Fruit fly (Drosophila melanogaster) whole organism, embryonic: ENCODE measurements around the gene hyd.

Experiments used
- B-H1 ChIP-seq: fragments of 200-800 bp; sonication (Bioruptor generic); IDR thresholded peaks from 3 replicates; pipeline ENCODE4 v1.3.6; 2022; ENCODE audit warnings: missing biosample characterization, missing genetic modification characterization
- Bgb ChIP-seq: fragments of 200-800 bp; sonication (Bioruptor generic); IDR thresholded peaks from 2 replicates; pipeline ENCODE4 v1.3.6; 2022; ENCODE audit warnings: missing biosample characterization, missing genetic modification characterization; ENCODE audit not compliant: partially characterized antibody
- CG10209 ChIP-seq: fragments of 200-800 bp; sonication (Bioruptor generic); optimal IDR thresholded peaks from 3 replicates; lab custom pipeline; 2017; ENCODE audit warnings: missing biosample characterization, mild to moderate bottlenecking, missing genetic modification characterization, missing genetic modification reagents
- CG10321 ChIP-seq: fragments of 200-800 bp; sonication (Bioruptor generic); IDR thresholded peaks from 2 replicates; pipeline ENCODE4 v1.3.6; 2022; ENCODE audit warnings: missing biosample characterization, missing genetic modification characterization
- CG10431 ChIP-seq: fragments of 200-800 bp; sonication (Bioruptor generic); optimal IDR thresholded peaks from 3 replicates; lab custom pipeline; 2018; ENCODE audit warnings: missing biosample characterization, mild to moderate bottlenecking, missing genetic modification characterization
- CG11085 ChIP-seq: fragments of 200-800 bp; sonication (Bioruptor generic); IDR thresholded peaks from 2 replicates; pipeline ENCODE4 v1.3.6; 2022; ENCODE audit warnings: missing biosample characterization, missing genetic modification characterization
- CG11398 ChIP-seq: fragments of 200-800 bp; sonication (Bioruptor generic); optimal IDR thresholded peaks from 2 replicates; lab custom pipeline; 2016; ENCODE audit warnings: missing biosample characterization, missing genetic modification characterization
- CG11723 ChIP-seq: fragments of 200-800 bp; sonication (Bioruptor generic); optimal IDR thresholded peaks from 2 replicates; lab custom pipeline; 2017; ENCODE audit warnings: missing biosample characterization, mild to moderate bottlenecking, missing genetic modification characterization
- CG13287 ChIP-seq: fragments of 200-800 bp; sonication (Bioruptor generic); IDR thresholded peaks from 2 replicates; pipeline ENCODE4 v1.3.6; 2022; ENCODE audit warnings: missing biosample characterization, missing genetic modification characterization; ENCODE audit not compliant: partially characterized antibody
- CG14710 ChIP-seq: fragments of 200-800 bp; sonication (Bioruptor generic); optimal IDR thresholded peaks from 3 replicates; lab custom pipeline; 2019; ENCODE audit warnings: missing biosample characterization, mild to moderate bottlenecking, missing genetic modification characterization, moderate library complexity
- CG17186 ChIP-seq: fragments of 200-800 bp; sonication (Bioruptor generic); optimal IDR thresholded peaks from 3 replicates; lab custom pipeline; 2017; ENCODE audit warnings: missing biosample characterization, missing genetic modification reagents, missing genetic modification characterization
- CG17328 ChIP-seq: fragments of 200-800 bp; sonication (Bioruptor generic); IDR thresholded peaks from 2 replicates; pipeline ENCODE4 v1.3.6; 2022; ENCODE audit warnings: missing biosample characterization, missing genetic modification characterization
- CG2129 ChIP-seq: fragments of 200-800 bp; sonication (Bioruptor generic); IDR thresholded peaks from 2 replicates; pipeline ENCODE4 v1.3.6; 2022; ENCODE audit warnings: missing biosample characterization, missing genetic modification characterization; ENCODE audit not compliant: partially characterized antibody
- CG34224 ChIP-seq: fragments of 200-800 bp; sonication (Bioruptor generic); IDR thresholded peaks from 3 replicates; pipeline ENCODE4 v1.3.6; 2022; ENCODE audit warnings: missing biosample characterization, missing genetic modification characterization; ENCODE audit not compliant: partially characterized antibody
- CG34422 ChIP-seq: fragments of 200-800 bp; sonication (Bioruptor generic); IDR thresholded peaks from 3 replicates; pipeline ENCODE4 v1.3.6; 2022; ENCODE audit warnings: missing biosample characterization, missing genetic modification characterization
- CG4360 ChIP-seq: fragments of 200-800 bp; sonication (Bioruptor generic); IDR thresholded peaks from 2 replicates; pipeline ENCODE4 v1.3.6; 2022; ENCODE audit warnings: missing biosample characterization, missing genetic modification characterization
- CG7987 ChIP-seq: fragments of 200-800 bp; sonication (Bioruptor generic); optimal IDR thresholded peaks from 2 replicates; lab custom pipeline; 2018; ENCODE audit warnings: missing biosample characterization, mild to moderate bottlenecking, missing genetic modification characterization, moderate library complexity
- CG9817 ChIP-seq: fragments of 200-800 bp; sonication (Bioruptor generic); optimal IDR thresholded peaks from 2 replicates; lab custom pipeline; 2018; ENCODE audit warnings: missing biosample characterization, mild to moderate bottlenecking, missing genetic modification characterization, moderate library complexity
- Camta ChIP-seq: fragments of 200-800 bp; sonication (Bioruptor generic); optimal IDR thresholded peaks from 2 replicates; lab custom pipeline; 2016; ENCODE audit warnings: missing biosample characterization, missing genetic modification characterization
- CrebB ChIP-seq: fragments of 200-800 bp; sonication (Bioruptor generic); optimal IDR thresholded peaks from 3 replicates; lab custom pipeline; 2018; ENCODE audit warnings: missing biosample characterization, mild to moderate bottlenecking, missing genetic modification characterization
- D19A ChIP-seq: fragments of 200-800 bp; optimal IDR thresholded peaks from 3 replicates; lab custom pipeline; 2019; ENCODE audit warnings: missing biosample characterization, mild to moderate bottlenecking, missing genetic modification characterization, moderate library complexity
- Doc3 ChIP-seq: fragments of 200-800 bp; sonication (Bioruptor generic); IDR thresholded peaks from 3 replicates; pipeline ENCODE4 v1.3.6; 2022; ENCODE audit warnings: missing biosample characterization, missing genetic modification characterization; ENCODE audit not compliant: partially characterized antibody
- Dref ChIP-seq: fragments of 200-800 bp; sonication (Bioruptor generic); IDR thresholded peaks from 2 replicates; pipeline ENCODE4 v1.3.6; 2022; ENCODE audit warnings: missing biosample characterization, missing genetic modification characterization
- E2f2 ChIP-seq: fragments of 200-800 bp; sonication (Bioruptor generic); IDR thresholded peaks from 2 replicates; pipeline ENCODE4 v1.3.6; 2022; ENCODE audit warnings: missing biosample characterization, missing genetic modification characterization
- H15 ChIP-seq: fragments of 200-800 bp; sonication (Bioruptor generic); IDR thresholded peaks from 3 replicates; pipeline ENCODE4 v1.3.6; 2022; ENCODE audit warnings: missing biosample characterization, missing genetic modification characterization
- HLH4C ChIP-seq: fragments of 200-800 bp; sonication (Bioruptor generic); IDR thresholded peaks from 3 replicates; pipeline ENCODE4 v1.3.6; 2022; ENCODE audit warnings: missing biosample characterization, missing genetic modification characterization; ENCODE audit not compliant: partially characterized antibody
- Hmr ChIP-seq: fragments of 200-800 bp; sonication (Bioruptor generic); optimal IDR thresholded peaks from 3 replicates; lab custom pipeline; 2017; ENCODE audit warnings: mild to moderate bottlenecking, missing biosample characterization, missing genetic modification reagents, missing genetic modification characterization
- Hr51 ChIP-seq, 2 experiments: fragments of 200-800 bp; sonication (Bioruptor generic); optimal IDR thresholded peaks; 2 replicates in 1 of 2; 3 replicates in 1 of 2; lab custom pipeline; 2016 to 2018; ENCODE audit warnings: missing biosample characterization in 2 of 2, missing genetic modification characterization in 2 of 2, mild to moderate bottlenecking in 1 of 2, moderate library complexity in 1 of 2
- Lhr ChIP-seq: fragments of 200-800 bp; sonication (Bioruptor generic); optimal IDR thresholded peaks from 3 replicates; lab custom pipeline; 2017; ENCODE audit warnings: mild to moderate bottlenecking, missing biosample characterization, missing genetic modification reagents, missing genetic modification characterization
- NC2α ChIP-seq: fragments of 200-800 bp; sonication (Bioruptor generic); optimal IDR thresholded peaks from 2 replicates; lab custom pipeline; 2016; ENCODE audit warnings: missing biosample characterization, missing genetic modification characterization
- Oli ChIP-seq: fragments of 200-800 bp; sonication (Bioruptor generic); optimal IDR thresholded peaks from 2 replicates; lab custom pipeline; 2018; ENCODE audit warnings: missing biosample characterization, mild to moderate bottlenecking, missing genetic modification characterization, moderate library complexity
- Opbp ChIP-seq: fragments of 200-800 bp; sonication (Bioruptor generic); IDR thresholded peaks from 3 replicates; pipeline ENCODE4 v1.3.6; 2022; ENCODE audit warnings: missing biosample characterization, missing genetic modification characterization; ENCODE audit not compliant: partially characterized antibody
- Poxn ChIP-seq: fragments of 200-800 bp; sonication (Bioruptor generic); IDR thresholded peaks from 2 replicates; pipeline ENCODE4 v1.3.6; 2022; ENCODE audit warnings: missing biosample characterization, missing genetic modification characterization
- Scr ChIP-seq: fragments of 200-800 bp; sonication (Bioruptor generic); IDR thresholded peaks from 2 replicates; pipeline ENCODE4 v1.3.6; 2022; ENCODE audit warnings: missing biosample characterization, missing genetic modification characterization; ENCODE audit not compliant: partially characterized antibody
- Sry-δ ChIP-seq: fragments of 200-800 bp; sonication (Bioruptor generic); optimal IDR thresholded peaks from 2 replicates; lab custom pipeline; 2016; ENCODE audit warnings: missing biosample characterization, missing genetic modification characterization
- Tbp ChIP-seq: fragments of >200 bp; optimal IDR thresholded peaks from 2 replicates; lab custom pipeline; 2018; ENCODE audit warnings: missing biosample characterization, missing genetic modification characterization
- bbx ChIP-seq: fragments of 200-800 bp; sonication (Bioruptor generic); IDR thresholded peaks from 2 replicates; pipeline ENCODE4 v1.3.6; 2022; ENCODE audit warnings: missing biosample characterization, missing genetic modification characterization; ENCODE audit not compliant: partially characterized antibody
- br ChIP-seq: fragments of >200 bp; optimal IDR thresholded peaks from 2 replicates; lab custom pipeline; 2017
- chinmo ChIP-seq: fragments of 200-800 bp; sonication (Bioruptor generic); IDR thresholded peaks from 4 replicates; pipeline ENCODE4 v1.3.6; 2022; ENCODE audit warnings: missing biosample characterization, missing genetic modification characterization; ENCODE audit not compliant: partially characterized antibody
- chn ChIP-seq: fragments of 200-800 bp; sonication (Bioruptor generic); optimal IDR thresholded peaks from 2 replicates; lab custom pipeline; 2016; ENCODE audit warnings: missing biosample characterization, missing genetic modification characterization
- dysf ChIP-seq: fragments of 200-800 bp; sonication (Bioruptor generic); IDR thresholded peaks from 3 replicates; pipeline ENCODE4 v1.3.6; 2022; ENCODE audit warnings: missing biosample characterization, missing genetic modification characterization
- ftz-f1 ChIP-seq: fragments of 200-800 bp; sonication (Bioruptor generic); optimal IDR thresholded peaks from 2 replicates; lab custom pipeline; 2016; ENCODE audit warnings: missing biosample characterization, missing genetic modification characterization
- mirr ChIP-seq: fragments of 200-800 bp; sonication (Bioruptor generic); optimal IDR thresholded peaks from 3 replicates; lab custom pipeline; 2018; ENCODE audit warnings: missing biosample characterization, mild to moderate bottlenecking, missing genetic modification characterization
- phol ChIP-seq: fragments of 200-800 bp; sonication (Bioruptor generic); optimal IDR thresholded peaks from 3 replicates; lab custom pipeline; 2018; ENCODE audit warnings: missing biosample characterization, mild to moderate bottlenecking, missing genetic modification characterization, moderate library complexity
- pita ChIP-seq: fragments of 200-800 bp; sonication (Bioruptor generic); optimal IDR thresholded peaks from 2 replicates; lab custom pipeline; 2017; ENCODE audit warnings: missing biosample characterization, mild to moderate bottlenecking, missing genetic modification characterization
- ro ChIP-seq: fragments of 200-800 bp; sonication (Bioruptor generic); IDR thresholded peaks from 2 replicates; pipeline ENCODE4 v1.3.6; 2022; ENCODE audit warnings: missing biosample characterization, missing genetic modification characterization
- sr ChIP-seq: fragments of 200-800 bp; sonication (Bioruptor generic); IDR thresholded peaks from 3 replicates; pipeline ENCODE4 v1.3.6; 2022; ENCODE audit warnings: missing biosample characterization, missing genetic modification characterization
- tna ChIP-seq: fragments of 200-800 bp; sonication (Bioruptor generic); IDR thresholded peaks from 2 replicates; pipeline ENCODE4 v1.3.6; 2022; ENCODE audit warnings: missing biosample characterization, missing genetic modification characterization; ENCODE audit not compliant: partially characterized antibody
- wor ChIP-seq: fragments of 200-800 bp; sonication (Bioruptor generic); IDR thresholded peaks from 2 replicates; pipeline ENCODE4 v1.3.6; 2022; ENCODE audit warnings: missing biosample characterization, missing genetic modification characterization
- zen2 ChIP-seq: fragments of 200-800 bp; sonication (Bioruptor generic); IDR thresholded peaks from 3 replicates; pipeline ENCODE4 v1.3.6; 2022; ENCODE audit warnings: missing biosample characterization, missing genetic modification characterization; ENCODE audit not compliant: partially characterized antibody

The hyd gene

dm6 chr3R:9754487-9754886 lies 29.1 kb upstream of the hyd start, which contains the start of gene Tti1:
TSS of gene Tti1 (minus strand) at chr3R:9754686.
- peak; percentile 34; the same call in 1 of the 3 replicates for TF ChIP-seq CG34422 (GFP tag; lab: Robert Waterston, UW)
- TF ChIP-seq chn: no peak
- no peak for TF ChIP-seq CG10431 (GFP tag; lab: Kevin White, UChicago)
- no peak for TF ChIP-seq Oli
- TF ChIP-seq Lhr (GFP tag; lab: Kevin White, UChicago): no peak
- TF ChIP-seq CG17328 (GFP tag; lab: Robert Waterston, UW): no peak
- TF ChIP-seq Bgb (GFP tag; lab: Robert Waterston, UW): peak; percentile 46; the same call in 1 of the 2 replicates
- TF ChIP-seq CG2129 (GFP tag; lab: Robert Waterston, UW): 0 out of 2 replicates have a peak, but pooled peaks have one; percentile 14
- TF ChIP-seq sr (GFP tag; lab: Robert Waterston, UW): no peak
- TF ChIP-seq br (lab: Kevin White, UChicago): no peak
- peak; percentile 19 for TF ChIP-seq Sry-δ
- no peak for TF ChIP-seq Hr51 (GFP tag; optimal IDR thresholded peaks at IDR 0.05; lab: Kevin White, UChicago)
- TF ChIP-seq CG9817 (tag; lab: Kevin White, UChicago): no peak
- peak; percentile 56; the same call in 2 of the 3 replicates for TF ChIP-seq CG34224 (GFP tag; lab: Robert Waterston, UW)
- 0 out of 3 replicates have a peak, but pooled peaks have one; percentile 43 for TF ChIP-seq Doc3 (GFP tag; lab: Robert Waterston, UW)
- peak; percentile 67 for TF ChIP-seq bbx (GFP tag; lab: Robert Waterston, UW)
- TF ChIP-seq Scr (GFP tag; lab: Robert Waterston, UW): peak; percentile 42; the same call in 1 of the 2 replicates
- peak; percentile 64 for TF ChIP-seq HLH4C (GFP tag; lab: Robert Waterston, UW)
- no peak for TF ChIP-seq CG14710
- 0 out of 4 replicates have a peak, but pooled peaks have one; percentile 56 for TF ChIP-seq chinmo (GFP tag; lab: Robert Waterston, UW)
- TF ChIP-seq CG11085 (GFP tag; lab: Robert Waterston, UW): peak; percentile 9; the same call in 1 of the 2 replicates
- TF ChIP-seq CG13287 (GFP tag; lab: Robert Waterston, UW): peak; percentile 73
- no peak for TF ChIP-seq B-H1 (GFP tag; lab: Robert Waterston, UW)
- no peak for TF ChIP-seq Hmr (GFP tag; lab: Kevin White, UChicago)
- TF ChIP-seq wor (GFP tag; lab: Robert Waterston, UW): no peak
- TF ChIP-seq CrebB (tag; lab: Kevin White, UChicago): no peak
- no peak for TF ChIP-seq CG4360 (GFP tag; lab: Robert Waterston, UW)
- no peak for TF ChIP-seq D19A (tag; lab: Kevin White, UChicago)
- no peak for TF ChIP-seq CG11723 (GFP tag; lab: Kevin White, UChicago)
- TF ChIP-seq ro: no peak
- TF ChIP-seq pita (GFP tag; lab: Kevin White, UChicago): no peak
- no peak for TF ChIP-seq CG10321
- no peak for TF ChIP-seq Poxn (GFP tag; lab: Robert Waterston, UW)
- no peak for TF ChIP-seq Tbp (GFP tag; lab: Kevin White, UChicago)
- no peak for TF ChIP-seq phol (tag; lab: Kevin White, UChicago)
- no peak for TF ChIP-seq Camta
- TF ChIP-seq CG17186: no peak
- TF ChIP-seq CG10209 (GFP tag; lab: Kevin White, UChicago): no peak
- no peak for TF ChIP-seq CG7987 (GFP tag; lab: Kevin White, UChicago)
- TF ChIP-seq H15 (GFP tag; lab: Robert Waterston, UW): no peak
- TF ChIP-seq dysf (GFP tag; lab: Robert Waterston, UW): no peak
- no peak for TF ChIP-seq mirr (GFP tag; lab: Kevin White, UChicago)
- peak; percentile 52; the same call in 1 of the 3 replicates for TF ChIP-seq Opbp
- peak; percentile 92 for TF ChIP-seq E2f2 (GFP tag; lab: Robert Waterston, UW)
- TF ChIP-seq Dref (GFP tag; lab: Robert Waterston, UW): peak; percentile 83
- TF ChIP-seq ftz-f1 (GFP tag; lab: Kevin White, UChicago): no peak
- TF ChIP-seq CG11398: no peak
- no peak for TF ChIP-seq NC2α (GFP tag; lab: Kevin White, UChicago)
- TF ChIP-seq tna (GFP tag; lab: Robert Waterston, UW): peak; percentile 36; the same call in 1 of the 2 replicates
- 0 out of 3 replicates have a peak, but pooled peaks have one; percentile 7 for TF ChIP-seq zen2
